Worm (Caenorhabditis elegans) whole organism, L4 larva: ENCODE results near the gene ugt-43.
A peak's percentile ranks its signal among the peaks of the same experiment; 100 is the strongest.

Experiments
- F44E2.7 ChIP-seq: fragments of 200-800 bp; sonication (Bioruptor generic); IDR thresholded peaks from 2 replicates; pipeline ENCODE4 v2.1.2; 2022; ENCODE audit warnings: missing genetic modification characterization, missing compliant biosample characterization
- F49E8.2 ChIP-seq: sonication (generic microtip); optimal IDR thresholded peaks from 2 replicates; lab custom pipeline; 2016; ENCODE audit warnings: missing compliant biosample characterization, mild to moderate bottlenecking, missing genetic modification characterization, borderline replicate concordance
- Y5F2A.4 ChIP-seq: fragments of 200-800 bp; sonication (Bioruptor generic); optimal IDR thresholded peaks from 2 replicates; lab custom pipeline; 2018; ENCODE audit warnings: mild to moderate bottlenecking, missing genetic modification characterization, missing compliant biosample characterization
- ZK337.2 ChIP-seq: fragments of 200-800 bp; sonication (Bioruptor generic); IDR thresholded peaks from 2 replicates; pipeline ENCODE4 v1.3.6; 2022; ENCODE audit warnings: missing genetic modification reagents, missing genetic modification characterization, missing compliant biosample characterization
- aha-1 ChIP-seq: fragments of 150-350 bp; peaks from one replicate; lab custom pipeline; 2014; ENCODE audit warnings: missing biosample characterization, missing genetic modification characterization
- aly-2 ChIP-seq: sonication (generic microtip); optimal IDR thresholded peaks from 2 replicates; lab custom pipeline; 2018; ENCODE audit warnings: missing biosample characterization, missing genetic modification characterization
- ceh-82 ChIP-seq: sonication (generic microtip); optimal IDR thresholded peaks from 2 replicates; lab custom pipeline; 2017; ENCODE audit warnings: missing biosample characterization, missing genetic modification characterization
- daf-16 ChIP-seq, 3 experiments: sonication (generic microtip); optimal IDR thresholded peaks; 2 replicates each; lab custom pipeline; 2016 to 2017; ENCODE audit warnings: missing genetic modification characterization in 3 of 3, missing genetic modification reagents in 3 of 3, mild to moderate bottlenecking in 2 of 3, missing compliant biosample characterization in 2 of 3, missing biosample characterization in 1 of 3, moderate library complexity in 1 of 3
- daf-19 ChIP-seq: fragments of 200-800 bp; sonication (Bioruptor generic); conservative IDR thresholded peaks from 2 replicates; pipeline ENCODE4 v1.3.6; 2022; ENCODE audit warnings: missing genetic modification characterization, missing compliant biosample characterization
- daf-8 ChIP-seq: fragments of 200-800 bp; sonication (Bioruptor generic); IDR thresholded peaks from 2 replicates; pipeline ENCODE4 v1.3.6; 2022; ENCODE audit warnings: missing genetic modification characterization, missing compliant biosample characterization
- dmd-6 ChIP-seq: fragments of 200-800 bp; sonication (Bioruptor generic); IDR thresholded peaks from 2 replicates; pipeline ENCODE4 v1.3.6; 2022; ENCODE audit warnings: missing genetic modification reagents, missing genetic modification characterization, missing compliant biosample characterization
- dmd-8 ChIP-seq: fragments of 200-800 bp; sonication (Bioruptor generic); IDR thresholded peaks from 2 replicates; pipeline ENCODE4 v1.3.6; 2022; ENCODE audit warnings: missing genetic modification characterization, missing compliant biosample characterization
- dmd-9 ChIP-seq: fragments of 200-800 bp; sonication (Bioruptor generic); IDR thresholded peaks from 2 replicates; pipeline ENCODE4 v1.3.6; 2022; ENCODE audit warnings: missing genetic modification reagents, missing genetic modification characterization, missing compliant biosample characterization
- duxl-1 ChIP-seq: sonication (generic microtip); optimal IDR thresholded peaks from 2 replicates; lab custom pipeline; 2016; ENCODE audit warnings: mild to moderate bottlenecking, missing genetic modification characterization, moderate library complexity, missing compliant biosample characterization; ENCODE audit not compliant: poor library complexity
- dve-1 ChIP-seq: sonication (generic microtip); optimal IDR thresholded peaks from 2 replicates; lab custom pipeline; 2017; ENCODE audit warnings: antibody characterized with exemption, mild to moderate bottlenecking, missing genetic modification characterization, missing compliant biosample characterization; ENCODE audit not compliant: insufficient read depth
- hif-1 ChIP-seq, 2 experiments: sonication (generic microtip); optimal IDR thresholded peaks; 2 replicates each; lab custom pipeline; 2016 to 2017; ENCODE audit warnings: missing compliant biosample characterization in 2 of 2, missing genetic modification characterization in 2 of 2, missing genetic modification reagents in 2 of 2, missing genotype in 2 of 2, mild to moderate bottlenecking in 1 of 2
- hlh-11 ChIP-seq: fragments of 200-800 bp; sonication (Bioruptor generic); optimal IDR thresholded peaks from 2 replicates; lab custom pipeline; 2018; ENCODE audit warnings: mild to moderate bottlenecking, missing genetic modification characterization, missing compliant biosample characterization
- hlh-30 ChIP-seq: sonication (generic microtip); optimal IDR thresholded peaks from 2 replicates; lab custom pipeline; 2017; ENCODE audit warnings: antibody characterized with exemption, mild to moderate bottlenecking, missing genetic modification characterization, missing compliant biosample characterization; ENCODE audit not compliant: insufficient read depth
- lin-13 ChIP-seq: fragments of 150-350 bp; optimal IDR thresholded peaks from 2 replicates; lab custom pipeline; 2014; ENCODE audit warnings: missing biosample characterization, missing genetic modification reagents, missing genetic modification characterization
- lsy-2 ChIP-seq, 2 experiments: fragments of 150-350 bp in 1 of 2; sonication (generic microtip) in 1 of 2; optimal IDR thresholded peaks; 2 replicates each; lab custom pipeline; 2014 to 2017; ENCODE audit warnings: missing biosample characterization in 2 of 2, missing genetic modification characterization in 2 of 2
- mdl-1 ChIP-seq, 2 experiments: fragments of 150-350 bp in 1 of 2; sonication (generic microtip) in 1 of 2; optimal IDR thresholded peaks; 2 replicates each; lab custom pipeline; 2014 to 2017; ENCODE audit warnings: missing biosample characterization in 2 of 2, missing genetic modification characterization in 2 of 2
- mes-2 ChIP-seq: sonication (generic microtip); optimal IDR thresholded peaks from 2 replicates; lab custom pipeline; 2016; ENCODE audit warnings: missing genotype, mild to moderate bottlenecking, missing genetic modification characterization, missing compliant biosample characterization; ENCODE audit not compliant: poor library complexity, severe bottlenecking
- mxl-3 ChIP-seq: fragments of 200-800 bp; sonication (Bioruptor generic); optimal IDR thresholded peaks from 2 replicates; lab custom pipeline; 2018; ENCODE audit warnings: mild to moderate bottlenecking, missing genetic modification characterization, missing compliant biosample characterization
- nhr-10 ChIP-seq: fragments of 150-350 bp; optimal IDR thresholded peaks from 2 replicates; lab custom pipeline; 2014; ENCODE audit warnings: missing biosample characterization, missing genetic modification characterization
- nhr-102 ChIP-seq: sonication (generic microtip); optimal IDR thresholded peaks from 2 replicates; lab custom pipeline; 2016; ENCODE audit warnings: mild to moderate bottlenecking, missing genetic modification characterization, moderate library complexity, missing compliant biosample characterization
- nhr-25 ChIP-seq: sonication (generic microtip); optimal IDR thresholded peaks from 2 replicates; lab custom pipeline; 2017; ENCODE audit warnings: missing genetic modification characterization, mild to moderate bottlenecking, missing compliant biosample characterization, antibody characterized with exemption, moderate library complexity, borderline replicate concordance; ENCODE audit not compliant: insufficient read depth
- nhr-28 ChIP-seq: fragments of 150-350 bp; optimal IDR thresholded peaks from 2 replicates; lab custom pipeline; 2014; ENCODE audit warnings: missing biosample characterization, missing genetic modification characterization
- nhr-48 ChIP-seq: sonication (generic microtip); optimal IDR thresholded peaks from 2 replicates; lab custom pipeline; 2016; ENCODE audit warnings: mild to moderate bottlenecking, missing genetic modification characterization, missing compliant biosample characterization
- nhr-6 ChIP-seq: fragments of 150-350 bp; optimal IDR thresholded peaks from 2 replicates; lab custom pipeline; 2014; ENCODE audit warnings: missing biosample characterization, missing genetic modification characterization
- nhr-76 ChIP-seq: fragments of 150-350 bp; optimal IDR thresholded peaks from 2 replicates; lab custom pipeline; 2014; ENCODE audit warnings: missing biosample characterization, missing genetic modification characterization
- php-3 ChIP-seq: fragments of 200-800 bp; sonication (Bioruptor generic); IDR thresholded peaks from 2 replicates; pipeline ENCODE4 v1.3.6; 2022; ENCODE audit warnings: missing genetic modification reagents, missing genetic modification characterization, missing compliant biosample characterization
- pqm-1 ChIP-seq: sonication (generic microtip); optimal IDR thresholded peaks from 2 replicates; lab custom pipeline; 2017; ENCODE audit warnings: missing biosample characterization, missing genetic modification characterization
- snpc-4 ChIP-seq: fragments of 150-350 bp; optimal IDR thresholded peaks from 2 replicates; lab custom pipeline; 2014; ENCODE audit warnings: missing biosample characterization, missing genetic modification characterization
- tra-1 ChIP-seq: fragments of 200-800 bp; sonication (Bioruptor generic); IDR thresholded peaks from 2 replicates; pipeline ENCODE4 v1.3.6; 2022; ENCODE audit warnings: missing genetic modification reagents, missing genetic modification characterization, missing compliant biosample characterization
- unc-62 ChIP-seq, 3 experiments: fragments of 150-350 bp in 1 of 3; sonication (generic microtip); optimal IDR thresholded peaks in 2 of 3; peaks in 1 of 3; 1 replicate in 1 of 3; 2 replicates in 2 of 3; lab custom pipeline; 2014 to 2017; ENCODE audit warnings: missing biosample characterization in 3 of 3, missing genetic modification characterization in 3 of 3, missing genetic modification reagents in 3 of 3, missing genotype in 1 of 3
- vab-7 ChIP-seq: fragments of 200-800 bp; sonication (Bioruptor generic); IDR thresholded peaks from 2 replicates; pipeline ENCODE4 v1.3.6; 2022; ENCODE audit warnings: missing genetic modification reagents, missing genetic modification characterization, missing compliant biosample characterization
- zfp-2 ChIP-seq: sonication (generic microtip); optimal IDR thresholded peaks from 2 replicates; lab custom pipeline; 2016; ENCODE audit warnings: mild to moderate bottlenecking, missing genetic modification characterization, missing compliant biosample characterization
- zfp-3 ChIP-seq: fragments of 200-800 bp; sonication (Bioruptor generic); conservative IDR thresholded peaks from 2 replicates; pipeline ENCODE4 v1.3.6; 2022; ENCODE audit warnings: missing genetic modification reagents, missing genetic modification characterization, missing compliant biosample characterization
- ztf-7 ChIP-seq: fragments of 150-350 bp; optimal IDR thresholded peaks from 2 replicates; lab custom pipeline; 2014; ENCODE audit warnings: missing biosample characterization, missing genetic modification characterization

The ugt-43 gene

ce11 chrIV:10419896-10420295 lies 44.5 kb upstream of the ugt-43 start:
- TF ChIP-seq hlh-30 (tag; lab: Kevin White, UChicago) (peak; percentile 16), tra-1 (no peak), ZK337.2 (GFP tag; lab: Robert Waterston, UW) (no peak), daf-8 (GFP tag; lab: Robert Waterston, UW) (no peak), hlh-11 (no peak), dmd-9 (no peak), unc-62 (GFP tag; optimal IDR thresholded peaks at IDR 0.05 in 1 of 2; lab: Kevin White, UChicago) (peak in 1 of 2 experiments; percentile 85), unc-62 (tag; optimal IDR thresholded peaks at IDR 0.05; lab: Kevin White, UChicago) (no peak), aha-1 (no peak)

DNA sequence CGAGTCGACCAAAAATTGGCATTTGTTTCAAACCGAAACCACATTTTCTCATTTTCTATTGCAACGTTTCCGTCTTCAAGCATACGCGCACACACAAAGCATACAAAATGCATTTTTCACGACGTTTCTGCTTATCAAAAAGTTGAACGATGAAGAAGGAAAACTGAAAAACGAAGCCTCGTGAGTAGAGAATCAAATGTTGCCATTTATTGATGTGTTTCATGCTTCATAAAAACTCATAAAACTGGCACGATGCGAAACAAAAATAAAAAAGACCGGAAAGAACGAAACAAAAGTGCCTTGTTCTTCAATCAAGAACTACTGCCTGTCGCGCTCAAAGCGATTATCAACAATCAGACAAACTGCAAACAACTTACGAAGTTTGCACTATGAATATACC lies 43.9 kb upstream of the ugt-43 start:
- TF ChIP-seq Y5F2A.4 (GFP tag; lab: Kevin White, UChicago) (no peak), ceh-82 (tag; lab: Kevin White, UChicago) (no peak), lsy-2 (tag; optimal IDR thresholded peaks at IDR 0.05; lab: Kevin White, UChicago) (no peak), ztf-7 (no peak), nhr-76 (tag; lab: Kevin White, UChicago) (no peak), hif-1 (tag; optimal IDR thresholded peaks at IDR 0.05; lab: Kevin White, UChicago) (no peak), dmd-6 (GFP tag; lab: Robert Waterston, UW) (peak; percentile 57), nhr-102 (tag; lab: Kevin White, UChicago) (no peak), daf-19 (GFP tag; lab: Robert Waterston, UW) (no peak), aly-2 (no peak), vab-7 (GFP tag; lab: Robert Waterston, UW) (no peak), F44E2.7 (no peak), nhr-28 (tag; lab: Kevin White, UChicago) (peak; percentile 67), nhr-25 (no peak), zfp-2 (tag; lab: Kevin White, UChicago) (no peak), dmd-8 (GFP tag; lab: Robert Waterston, UW) (no peak), mxl-3 (peak; percentile 36), daf-16 (GFP tag; optimal IDR thresholded peaks at IDR 0.05; lab: Kevin White, UChicago) (no peak), daf-16 (tag; optimal IDR thresholded peaks at IDR 0.05; lab: Kevin White, UChicago) (peak; percentile 76), nhr-10 (no peak), hlh-11 (peak; percentile 29), php-3 (peak; percentile 71), pqm-1 (tag; lab: Kevin White, UChicago) (peak; percentile 14), snpc-4 (tag; lab: Kevin White, UChicago) (no peak), mdl-1 (tag; optimal IDR thresholded peaks at IDR 0.05; lab: Kevin White, UChicago) (no peak), F49E8.2 (tag; lab: Kevin White, UChicago) (no peak), tra-1 (no peak), nhr-6 (tag; lab: Kevin White, UChicago) (peak; percentile 1), dve-1 (peak; percentile 22), lin-13 (GFP tag; lab: Kevin White, UChicago) (no peak)
- TF ChIP-seq, all 104 proteins: peak for 9

- no peak for TF ChIP-seq nhr-48 (tag; lab: Kevin White, UChicago)
- TF ChIP-seq zfp-3 (GFP tag; lab: Robert Waterston, UW): no peak
- peak; percentile 10 for TF ChIP-seq dve-1
- TF ChIP-seq ztf-7: no peak
- TF ChIP-seq hlh-30 (tag; lab: Kevin White, UChicago): peak; percentile 17
- peak; percentile 28 for TF ChIP-seq mes-2 (tag; lab: Kevin White, UChicago)
- peak; percentile 84 for TF ChIP-seq aha-1
- TF ChIP-seq nhr-28 (tag; lab: Kevin White, UChicago): peak; percentile 49
- TF ChIP-seq duxl-1 (tag; lab: Kevin White, UChicago): no peak
- peak; percentile 70 for TF ChIP-seq mxl-3
Observed at ce11 chrIV:10421256-10421655, 43.1 kb upstream of the ugt-43 start.
